Worm (Caenorhabditis elegans): ENCODE measurements around the gene famh-136.

famh-136 gene

DNA sequence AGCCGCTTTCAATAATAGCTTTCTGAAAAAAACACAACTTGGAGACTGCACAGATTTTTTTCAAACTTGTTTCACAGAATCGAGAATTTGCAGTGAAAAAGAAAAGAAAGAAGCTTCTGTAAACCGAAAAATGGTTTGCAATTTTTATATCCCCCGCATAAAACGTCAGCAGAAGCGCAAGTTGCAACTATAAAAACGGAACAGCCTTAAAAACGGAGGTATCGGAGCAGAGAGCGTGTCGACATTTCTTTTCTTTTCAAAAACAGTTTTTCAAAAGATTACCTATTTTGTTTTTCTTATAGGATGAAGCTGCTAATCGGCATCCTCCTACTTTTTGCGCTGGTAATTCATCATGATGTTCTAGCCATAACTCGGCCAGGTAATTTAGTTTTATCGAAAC lies 35.6 kb upstream of the famh-136 start, which contains the start of gene plg-1:
TSS of gene plg-1 (plus strand) at position 301 of the 400 bp plus-strand sequence.
- TF ChIP-seq hmg-20 (GFP tag; IDR thresholded peaks at IDR 0.05) (no peak), mel-28 (tag; optimal IDR thresholded peaks at IDR 0.05; ENCODE audit: borderline replicate concordance) (no peak), dox-1 (GFP tag; IDR thresholded peaks at IDR 0.05) (no peak), rpc-1 (optimal IDR thresholded peaks at IDR 0.05) (no peak), rpc-1 (tag; optimal IDR thresholded peaks at IDR 0.05) (no peak), snpc-4 (GFP tag; optimal IDR thresholded peaks at IDR 0.05) (no peak), snpc-4 (tag; optimal IDR thresholded peaks at IDR 0.05) (no peak), cebp-1 (GFP tag; IDR thresholded peaks at IDR 0.05) (no peak), cebp-1 (tag; optimal IDR thresholded peaks at IDR 0.05) (no peak), lsl-1 (GFP tag; optimal IDR thresholded peaks at IDR 0.05) (no peak), F33H1.4 (GFP tag; IDR thresholded peaks at IDR 0.05) (no peak), ceh-91 (GFP tag; IDR thresholded peaks at IDR 0.05) (no peak), lin-35 (GFP tag; optimal IDR thresholded peaks at IDR 0.05) (no peak), B0035.1 (tag; optimal IDR thresholded peaks at IDR 0.05) (no peak), ama-1 (optimal IDR thresholded peaks at IDR 0.05) (no peak), ama-1 (GFP tag; optimal IDR thresholded peaks at IDR 0.05) (no peak), gei-17 (GFP tag; optimal IDR thresholded peaks at IDR 0.05) (no peak), fkh-3 (tag; optimal IDR thresholded peaks at IDR 0.05) (no peak), attf-3 (GFP tag; conservative IDR thresholded peaks at IDR 0.05) (no peak), hsf-1 (GFP tag; IDR thresholded peaks at IDR 0.05) (no peak), akir-1 (GFP tag; optimal IDR thresholded peaks at IDR 0.05) (no peak), hrde-1 (tag; optimal IDR thresholded peaks at IDR 0.05; ENCODE audit: borderline replicate concordance) (no peak), mes-4 (tag; optimal IDR thresholded peaks at IDR 0.05) (no peak), tbp1 (GFP tag; optimal IDR thresholded peaks at IDR 0.05) (no peak)

DNA sequence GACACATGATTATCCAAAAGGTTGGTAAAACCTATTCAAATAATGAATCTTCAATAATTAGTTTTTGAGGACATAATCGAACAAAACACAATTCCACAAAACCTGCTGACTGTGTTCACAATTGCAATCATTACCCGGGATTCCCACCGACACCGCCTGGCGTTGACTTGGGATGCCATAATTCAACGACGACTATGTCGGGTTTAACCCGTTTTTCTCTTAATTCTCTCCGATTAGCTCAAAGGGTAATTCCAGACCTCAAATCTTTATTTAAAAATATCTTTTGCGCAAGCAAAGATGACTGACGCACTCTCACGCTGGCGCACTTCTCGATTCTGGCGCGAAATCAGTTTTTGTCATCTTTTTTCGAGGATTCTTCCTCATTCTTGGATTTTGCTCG lies 35.1 kb upstream of the famh-136 start:
- TF ChIP-seq madf-6 (GFP tag; IDR thresholded peaks at IDR 0.05) = peak; percentile 83
- TF ChIP-seq madf-8 (GFP tag; conservative IDR thresholded peaks at IDR 0.05) = peak; percentile 89
- TF ChIP-seq F33H1.4 (GFP tag; IDR thresholded peaks at IDR 0.05) = peak; percentile 42; the same call in 1 of the 2 replicates
- TF ChIP-seq D2030.7 (GFP tag; IDR thresholded peaks at IDR 0.05) = peak; percentile 46; the same call in 1 of the 2 replicates
- peak; percentile 71 for TF ChIP-seq mcd-1 (GFP tag; IDR thresholded peaks at IDR 0.05)

DNA sequence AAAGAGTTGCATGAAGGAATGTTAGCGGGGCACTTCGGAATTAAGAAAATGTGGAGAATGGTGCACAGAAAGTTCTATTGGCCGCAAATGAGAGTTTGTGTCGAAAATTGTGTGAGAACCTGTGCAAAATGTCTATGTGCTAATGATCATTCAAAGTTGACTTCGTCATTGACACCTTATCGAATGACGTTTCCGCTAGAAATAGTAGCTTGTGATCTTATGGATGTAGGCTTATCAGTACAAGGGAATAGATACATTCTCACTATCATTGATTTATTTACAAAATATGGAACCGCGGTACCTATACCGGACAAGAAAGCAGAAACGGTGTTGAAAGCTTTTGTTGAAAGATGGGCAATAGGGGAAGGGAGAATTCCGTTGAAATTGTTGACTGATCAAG lies 29.1 kb upstream of the famh-136 start:
- TF ChIP-seq nhr-80 (tag; optimal IDR thresholded peaks at IDR 0.05) = peak; percentile 62
- no peak for TF ChIP-seq cebp-2 (GFP tag; IDR thresholded peaks at IDR 0.05)
- TF ChIP-seq ztf-6 (GFP tag; IDR thresholded peaks at IDR 0.05) = no peak
- no peak for TF ChIP-seq ets-4 (GFP tag; optimal IDR thresholded peaks at IDR 0.05)
- no peak for TF ChIP-seq ztf-25 (GFP tag; IDR thresholded peaks at IDR 0.05)

ce11 chrIII:8860741-8861140 lies 26.8 kb upstream of the famh-136 start:
- TF ChIP-seq madf-8 (GFP tag; conservative IDR thresholded peaks at IDR 0.05) = 0 out of 2 replicates have a peak, but pooled peaks have one; percentile 48
- TF ChIP-seq aptf-3 (GFP tag; IDR thresholded peaks at IDR 0.05) = 0 out of 2 replicates have a peak, but pooled peaks have one; percentile 65
- TF ChIP-seq nfyb-1 (GFP tag; IDR thresholded peaks at IDR 0.05) = 0 out of 2 replicates have a peak, but pooled peaks have one; percentile 26
- TF ChIP-seq attf-6 (GFP tag; IDR thresholded peaks at IDR 0.05) = peak; percentile 50; the same call in 1 of the 2 replicates
- TF ChIP-seq hsf-1 (GFP tag; IDR thresholded peaks at IDR 0.05) = peak; percentile 64; the same call in 1 of the 2 replicates
- TF ChIP-seq mcd-1 (GFP tag; IDR thresholded peaks at IDR 0.05) = 0 out of 2 replicates have a peak, but pooled peaks have one; percentile 7
- peak; percentile 94 for TF ChIP-seq Y79H2A.3 (GFP tag; conservative IDR thresholded peaks at IDR 0.05)
- peak; percentile 29; the same call in 1 of the 2 replicates for TF ChIP-seq B0019.2 (GFP tag; conservative IDR thresholded peaks at IDR 0.05)
- 0 out of 2 replicates have a peak, but pooled peaks have one; percentile 57 for TF ChIP-seq ztf-25 (GFP tag; IDR thresholded peaks at IDR 0.05)
- TF ChIP-seq F33H1.4 (GFP tag; IDR thresholded peaks at IDR 0.05) = peak; percentile 23; the same call in 1 of the 2 replicates
- peak; percentile 73 for TF ChIP-seq madf-6 (GFP tag; IDR thresholded peaks at IDR 0.05)
- peak; percentile 27; the same call in 1 of the 2 replicates for TF ChIP-seq rcor-1 (GFP tag; IDR thresholded peaks at IDR 0.05)
- TF ChIP-seq ceh-40 (GFP tag; IDR thresholded peaks at IDR 0.05) = 0 out of 2 replicates have a peak, but pooled peaks have one; percentile 26
- TF ChIP-seq dox-1 (GFP tag; IDR thresholded peaks at IDR 0.05) = peak; percentile 40
- TF ChIP-seq Y53F4B.3 (GFP tag; IDR thresholded peaks at IDR 0.05) = peak; percentile 35; the same call in 1 of the 2 replicates
- TF ChIP-seq ceh-91 (GFP tag; IDR thresholded peaks at IDR 0.05) = 0 out of 2 replicates have a peak, but pooled peaks have one; percentile 30
- peak; percentile 47; the same call in 1 of the 2 replicates for TF ChIP-seq Y53G8AR.9 (GFP tag; conservative IDR thresholded peaks at IDR 0.05)
- TF ChIP-seq D2030.7 (GFP tag; IDR thresholded peaks at IDR 0.05) = 0 out of 2 replicates have a peak, but pooled peaks have one; percentile 26

All from whole organism, young adult.